Worm (Caenorhabditis elegans) whole organism, L3 larva: ENCODE results near the gene sqst-3.

ENCODE experiments used
- egl-27 ChIP-seq: sonication (generic microtip); optimal IDR thresholded peaks from 4 replicates; lab custom pipeline; 2017; ENCODE audit warnings: missing biosample characterization, missing genetic modification reagents, missing genetic modification characterization
- elt-2 ChIP-seq: sonication (generic microtip); optimal IDR thresholded peaks from 2 replicates; lab custom pipeline; 2016; ENCODE audit warnings: missing genetic modification reagents, mild to moderate bottlenecking, missing genetic modification characterization, missing compliant biosample characterization
- fos-1 ChIP-seq: fragments of 150-350 bp; optimal IDR thresholded peaks from 2 replicates; lab custom pipeline; 2014; ENCODE audit warnings: missing biosample characterization, missing genetic modification characterization
- hmg-11 ChIP-seq: sonication (generic microtip); optimal IDR thresholded peaks from 2 replicates; lab custom pipeline; 2016; ENCODE audit warnings: missing genetic modification characterization, missing compliant biosample characterization
- lin-15B ChIP-seq: fragments of 150-350 bp; optimal IDR thresholded peaks from 2 replicates; lab custom pipeline; 2014; ENCODE audit warnings: missing biosample characterization, missing genetic modification characterization
- mdl-1 ChIP-seq: fragments of 150-350 bp; optimal IDR thresholded peaks from 2 replicates; lab custom pipeline; 2014; ENCODE audit warnings: missing biosample characterization, missing genetic modification characterization
- mml-1 ChIP-seq: fragments of 150-350 bp; sonication (generic microtip); optimal IDR thresholded peaks from 3 replicates; lab custom pipeline; 2014; ENCODE audit warnings: missing biosample characterization, missing genetic modification characterization
- nhr-11 ChIP-seq: fragments of 150-350 bp; optimal IDR thresholded peaks from 2 replicates; lab custom pipeline; 2014; ENCODE audit warnings: missing biosample characterization, missing genetic modification characterization
- nhr-77 ChIP-seq: fragments of 150-350 bp; optimal IDR thresholded peaks from 2 replicates; lab custom pipeline; 2014; ENCODE audit warnings: missing biosample characterization, missing genetic modification characterization
- pha-4 ChIP-seq: fragments of 150-350 bp; optimal IDR thresholded peaks from 2 replicates; lab custom pipeline; 2014; ENCODE audit warnings: missing biosample characterization, missing genetic modification reagents, missing genetic modification characterization
- snpc-4 ChIP-seq: fragments of 150-350 bp; optimal IDR thresholded peaks from 2 replicates; lab custom pipeline; 2014; ENCODE audit warnings: missing biosample characterization, missing genetic modification characterization
- unc-62 ChIP-seq: fragments of 150-350 bp; sonication (generic microtip); optimal IDR thresholded peaks from 4 replicates; lab custom pipeline; 2014; ENCODE audit warnings: missing biosample characterization, missing genetic modification reagents, missing genetic modification characterization

DNA sequence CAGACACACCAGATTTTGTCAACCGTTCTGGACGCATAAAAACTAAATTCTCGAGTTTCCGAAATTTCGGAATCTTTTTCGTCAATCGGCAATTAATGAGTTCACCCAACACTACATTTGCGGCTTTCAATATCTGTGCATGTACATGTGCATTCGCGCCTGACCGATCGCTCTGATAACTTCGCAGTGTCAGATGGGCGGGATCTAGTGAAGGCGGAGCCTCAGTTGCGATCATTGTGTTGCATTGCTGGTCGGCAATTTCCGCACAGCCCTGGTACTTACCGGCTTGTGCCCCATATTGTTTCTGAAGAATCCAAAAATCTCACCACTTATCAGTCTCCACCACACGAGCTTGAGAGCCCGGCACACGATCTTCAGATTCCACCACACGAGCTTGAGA is 30.1 kb downstream of the sqst-3 start:
- TF ChIP-seq elt-2, result no peak
- TF ChIP-seq egl-27 (tag; lab: Kevin White, UChicago), result no peak
- TF ChIP-seq mdl-1 (tag; lab: Kevin White, UChicago), result no peak
- TF ChIP-seq mml-1 (tag; lab: Kevin White, UChicago), result no peak
- no peak for TF ChIP-seq unc-62 (GFP tag; lab: Kevin White, UChicago)
- TF ChIP-seq fos-1 (tag; lab: Kevin White, UChicago), result no peak
- no peak for TF ChIP-seq snpc-4 (tag; lab: Kevin White, UChicago)
- no peak for TF ChIP-seq pha-4
- no peak for TF ChIP-seq hmg-11
- TF ChIP-seq lin-15B (tag; lab: Kevin White, UChicago), result no peak
- no peak for TF ChIP-seq nhr-11 (tag; lab: Kevin White, UChicago)
- TF ChIP-seq nhr-77, result no peak
